Worm (Caenorhabditis elegans) whole organism, L3 larva: Measurements from ENCODE around the gene Y43C5A.4.

Experiments used
- ZK546.5 ChIP-seq: sonication (generic microtip); optimal IDR thresholded peaks from 2 replicates; lab custom pipeline; 2017; ENCODE audit warnings: missing biosample characterization, missing genetic modification characterization
- ztf-4 ChIP-seq: fragments of 150-350 bp; optimal IDR thresholded peaks from 2 replicates; lab custom pipeline; 2014; ENCODE audit warnings: missing biosample characterization, missing genetic modification characterization

DNA sequence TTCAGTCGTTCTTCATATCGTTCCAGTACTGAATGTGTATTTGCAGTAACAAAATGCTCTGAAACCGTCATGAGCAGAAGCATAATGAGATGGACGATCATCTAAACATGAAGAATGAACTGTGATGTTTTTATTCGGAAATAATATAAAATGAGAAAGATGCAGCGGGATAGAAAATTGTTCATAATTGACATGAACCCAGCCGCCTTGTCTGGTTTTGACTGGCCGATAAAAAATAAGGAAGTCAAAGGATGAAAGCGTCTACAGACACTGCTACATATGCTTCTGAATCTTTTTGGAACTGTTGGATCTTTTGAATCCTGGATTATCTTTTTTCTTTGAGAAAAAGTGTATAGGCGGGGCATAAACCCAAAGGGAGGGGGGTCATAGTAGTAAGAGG is 18.3 kb upstream of the Y43C5A.4 start, which contains the start of gene F01G10.9:
- no peak for TF ChIP-seq ZK546.5
- TF ChIP-seq ztf-4 (tag; lab: Kevin White, UChicago): no peak
